Fruit fly (Drosophila melanogaster): ENCODE results near the gene GCS1.

GCS1 gene

DNA sequence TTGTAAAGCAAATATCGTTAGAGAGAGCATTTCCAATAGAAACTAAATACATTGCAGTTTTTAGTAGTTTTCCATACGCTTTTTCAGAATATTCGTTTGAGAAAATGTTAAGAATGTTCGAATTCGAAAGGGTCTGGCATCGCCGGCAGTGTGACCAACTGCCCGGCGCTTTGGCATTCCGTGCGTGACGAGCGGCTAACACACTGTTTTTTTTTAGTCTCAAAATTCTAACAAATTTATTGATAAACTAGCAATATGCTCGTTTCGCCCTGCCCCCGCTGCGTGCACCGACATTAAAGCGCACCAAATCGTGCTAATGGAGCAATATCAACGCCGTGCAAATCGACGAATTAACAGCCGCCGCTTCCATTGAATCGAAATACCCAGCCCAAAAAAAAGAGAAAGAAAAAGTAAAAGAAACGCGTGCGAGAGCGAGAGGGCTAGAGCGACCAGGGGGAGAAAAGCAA lies 7.9 kb upstream of the GCS1 start, which contains the start of gene dsh (continued):
- no peak for TF ChIP-seq cad (GFP tag; optimal IDR thresholded peaks at IDR 0.05)
- no peak for TF ChIP-seq ara (GFP tag; IDR thresholded peaks at IDR 0.05)
- TF ChIP-seq CG14965 (GFP tag; optimal IDR thresholded peaks at IDR 0.05; ENCODE audit: borderline replicate concordance): no peak
- TF ChIP-seq zen2 (GFP tag; IDR thresholded peaks at IDR 0.05; ENCODE audit: partially characterized antibody): no peak
- TF ChIP-seq CG17568 (GFP tag; optimal IDR thresholded peaks at IDR 0.05): no peak
- TF ChIP-seq CG30020 (tag; optimal IDR thresholded peaks at IDR 0.05): peak; percentile 38
- TF ChIP-seq nau (GFP tag; optimal IDR thresholded peaks at IDR 0.05): no peak
- peak; percentile 34; the same call in 1 of the 2 replicates for TF ChIP-seq MBD-R2 (GFP tag; IDR thresholded peaks at IDR 0.05)
- TF ChIP-seq bowl (GFP tag; IDR thresholded peaks at IDR 0.05): no peak
- TF ChIP-seq psq (GFP tag; optimal IDR thresholded peaks at IDR 0.05): no peak
- TF ChIP-seq zen (tag; optimal IDR thresholded peaks at IDR 0.05): no peak
- TF ChIP-seq Dad (GFP tag; optimal IDR thresholded peaks at IDR 0.05): no peak
- no peak for TF ChIP-seq Fer1 (GFP tag; optimal IDR thresholded peaks at IDR 0.05)
- TF ChIP-seq E2f1 (GFP tag; IDR thresholded peaks at IDR 0.05): no peak
- no peak for TF ChIP-seq lola (GFP tag; optimal IDR thresholded peaks at IDR 0.05)
- TF ChIP-seq grn (GFP tag; optimal IDR thresholded peaks at IDR 0.05): no peak
- TF ChIP-seq Abd-B (GFP tag; optimal IDR thresholded peaks at IDR 0.05): no peak
- TF ChIP-seq CG1529 (GFP tag; optimal IDR thresholded peaks at IDR 0.05): no peak
- no peak for TF ChIP-seq CG10274 (GFP tag; optimal IDR thresholded peaks at IDR 0.05)
- no peak for TF ChIP-seq grau (tag; optimal IDR thresholded peaks at IDR 0.05)
- TF ChIP-seq Hey (tag; optimal IDR thresholded peaks at IDR 0.05): no peak
- TF ChIP-seq zfh2 (GFP tag; optimal IDR thresholded peaks at IDR 0.05): no peak
- TF ChIP-seq H15 (GFP tag; IDR thresholded peaks at IDR 0.05): no peak
- TF ChIP-seq CG16813 (GFP tag; IDR thresholded peaks at IDR 0.05; ENCODE audit: partially characterized antibody): peak; percentile 45; the same call in 2 of the 3 replicates
- no peak for TF ChIP-seq Aef1 (GFP tag; IDR thresholded peaks at IDR 0.05)
- TF ChIP-seq CG7271 (tag; optimal IDR thresholded peaks at IDR 0.05): no peak
- TF ChIP-seq ham (GFP tag; IDR thresholded peaks at IDR 0.05): no peak
- no peak for TF ChIP-seq CG32772 (GFP tag; IDR thresholded peaks at IDR 0.05)
- TF ChIP-seq CG6813 (GFP tag; optimal IDR thresholded peaks at IDR 0.05): no peak
- no peak for TF ChIP-seq CG9609 (GFP tag; optimal IDR thresholded peaks at IDR 0.05)
- no peak for TF ChIP-seq Side (GFP tag; optimal IDR thresholded peaks at IDR 0.05)
- TF ChIP-seq dysf (GFP tag; IDR thresholded peaks at IDR 0.05): no peak
- peak; percentile 82 for TF ChIP-seq sqz (GFP tag; optimal IDR thresholded peaks at IDR 0.05)
- no peak for TF ChIP-seq bigmax (GFP tag; optimal IDR thresholded peaks at IDR 0.05)
- peak in 1 of 2 experiments; percentile 1 for TF ChIP-seq bsh (GFP tag; optimal IDR thresholded peaks at IDR 0.05)
- TF ChIP-seq ro (GFP tag; IDR thresholded peaks at IDR 0.05): no peak
- TF ChIP-seq Lpt (GFP tag; optimal IDR thresholded peaks at IDR 0.05): no peak
- no peak for TF ChIP-seq tup (GFP tag; optimal IDR thresholded peaks at IDR 0.05)
- peak; percentile 5 for TF ChIP-seq Lhr (GFP tag; optimal IDR thresholded peaks at IDR 0.05)
- TF ChIP-seq CG7963 (GFP tag; IDR thresholded peaks at IDR 0.05; ENCODE audit: partially characterized antibody): no peak
- no peak for TF ChIP-seq dan (GFP tag; IDR thresholded peaks at IDR 0.05)
- TF ChIP-seq Dek (tag; optimal IDR thresholded peaks at IDR 0.05): no peak
- TF ChIP-seq CG6791 (GFP tag; IDR thresholded peaks at IDR 0.05; ENCODE audit: partially characterized antibody): no peak
- no peak for TF ChIP-seq CG10543 (GFP tag; optimal IDR thresholded peaks at IDR 0.05)
- TF ChIP-seq dimm (GFP tag; IDR thresholded peaks at IDR 0.05): no peak
- TF ChIP-seq Chrac-16 (GFP tag; optimal IDR thresholded peaks at IDR 0.05): no peak
- no peak for TF ChIP-seq CG4820 (GFP tag; optimal IDR thresholded peaks at IDR 0.05)
- no peak for TF ChIP-seq Awh (GFP tag; IDR thresholded peaks at IDR 0.05)
- TF ChIP-seq disco-r (GFP tag; optimal IDR thresholded peaks at IDR 0.05): no peak
- no peak for TF ChIP-seq CG5180 (GFP tag; optimal IDR thresholded peaks at IDR 0.05)
- no peak for TF ChIP-seq CG32767 (GFP tag; IDR thresholded peaks at IDR 0.05)
